Worm (Caenorhabditis elegans) whole organism, L2 larva: ENCODE results near the gene csa-1.

Experiments
- C34F6.9 ChIP-seq: fragments of 150-350 bp; optimal IDR thresholded peaks from 2 replicates; lab custom pipeline; 2014; ENCODE audit warnings: missing biosample characterization, missing genetic modification characterization
- F13H6.1 ChIP-seq: sonication (generic microtip); optimal IDR thresholded peaks from 2 replicates; lab custom pipeline; 2016; ENCODE audit warnings: missing genetic modification characterization, missing compliant biosample characterization
- R02D3.7 ChIP-seq: fragments of 150-350 bp; optimal IDR thresholded peaks from 2 replicates; lab custom pipeline; 2014; ENCODE audit warnings: missing biosample characterization, missing genetic modification characterization
- Y55F3AM.14 ChIP-seq: fragments of 200-800 bp; sonication (Bioruptor generic); optimal IDR thresholded peaks from 2 replicates; lab custom pipeline; 2018; ENCODE audit warnings: mild to moderate bottlenecking, missing genetic modification characterization, missing compliant biosample characterization
- ZK546.5 ChIP-seq: sonication (generic microtip); optimal IDR thresholded peaks from 2 replicates; lab custom pipeline; 2017; ENCODE audit warnings: missing biosample characterization, missing genetic modification characterization
- alr-1 ChIP-seq: fragments of 150-350 bp; optimal IDR thresholded peaks from 2 replicates; lab custom pipeline; 2014; ENCODE audit warnings: missing biosample characterization, missing genetic modification characterization
- aly-2 ChIP-seq: fragments of 150-350 bp; optimal IDR thresholded peaks from 2 replicates; lab custom pipeline; 2014; ENCODE audit warnings: missing biosample characterization, missing genetic modification characterization
- ama-1 ChIP-seq: fragments of 150-350 bp; optimal IDR thresholded peaks from 2 replicates; lab custom pipeline; 2018; ENCODE audit warnings: inconsistent platforms
- blmp-1 ChIP-seq: sonication (generic microtip); optimal IDR thresholded peaks from 2 replicates; lab custom pipeline; 2017; ENCODE audit warnings: missing genetic modification characterization, mild to moderate bottlenecking, missing compliant biosample characterization, antibody characterized with exemption, moderate library complexity; ENCODE audit not compliant: insufficient read depth
- ceh-16 ChIP-seq: fragments of 150-350 bp; optimal IDR thresholded peaks from 2 replicates; lab custom pipeline; 2014; ENCODE audit warnings: missing biosample characterization, missing genetic modification characterization
- ceh-82 ChIP-seq: fragments of 150-350 bp; optimal IDR thresholded peaks from 2 replicates; lab custom pipeline; 2014; ENCODE audit warnings: missing biosample characterization, missing genetic modification characterization
- crh-2 ChIP-seq: sonication (generic microtip); optimal IDR thresholded peaks from 2 replicates; lab custom pipeline; 2017; ENCODE audit warnings: missing biosample characterization, missing genetic modification characterization
- dmd-4 ChIP-seq: sonication (generic microtip); optimal IDR thresholded peaks from 2 replicates; lab custom pipeline; 2017; ENCODE audit warnings: missing biosample characterization, missing genetic modification characterization
- egl-27 ChIP-seq: sonication (generic microtip); optimal IDR thresholded peaks from 3 replicates; lab custom pipeline; 2017; ENCODE audit warnings: missing biosample characterization, missing genetic modification reagents, missing genetic modification characterization
- elt-1 ChIP-seq: fragments of 150-350 bp; optimal IDR thresholded peaks from 2 replicates; lab custom pipeline; 2014; ENCODE audit warnings: missing biosample characterization, missing genetic modification characterization
- elt-3 ChIP-seq: sonication (generic microtip); optimal IDR thresholded peaks from 2 replicates; lab custom pipeline; 2017; ENCODE audit warnings: missing biosample characterization, missing genetic modification characterization
- fos-1 ChIP-seq: fragments of 150-350 bp; optimal IDR thresholded peaks from 2 replicates; lab custom pipeline; 2014; ENCODE audit warnings: missing biosample characterization, missing genetic modification characterization
- gmeb-1 ChIP-seq: fragments of 150-350 bp; optimal IDR thresholded peaks from 2 replicates; lab custom pipeline; 2014; ENCODE audit warnings: missing biosample characterization, missing genetic modification characterization
- lin-11 ChIP-seq: fragments of 150-350 bp; sonication (generic microtip); optimal IDR thresholded peaks from 2 replicates; lab custom pipeline; 2014; ENCODE audit warnings: missing biosample characterization, missing genetic modification characterization, inconsistent platforms, mixed read lengths
- lin-13 ChIP-seq: fragments of 150-350 bp; optimal IDR thresholded peaks from 2 replicates; lab custom pipeline; 2014; ENCODE audit warnings: missing biosample characterization, missing genetic modification reagents, missing genetic modification characterization
- lin-39 ChIP-seq: fragments of 150-350 bp; optimal IDR thresholded peaks from 2 replicates; lab custom pipeline; 2014; ENCODE audit warnings: missing biosample characterization, missing genetic modification reagents, missing genetic modification characterization
- lsy-2 ChIP-seq, 2 experiments: fragments of 150-350 bp in 1 of 2; sonication (generic microtip) in 1 of 2; optimal IDR thresholded peaks; 2 replicates each; lab custom pipeline; 2014 to 2017; ENCODE audit warnings: missing biosample characterization in 2 of 2, missing genetic modification characterization in 2 of 2
- mab-5 ChIP-seq: fragments of 150-350 bp; optimal IDR thresholded peaks from 2 replicates; lab custom pipeline; 2014; ENCODE audit warnings: missing biosample characterization, missing genetic modification characterization
- mbf-1 ChIP-seq: sonication (generic microtip); optimal IDR thresholded peaks from 2 replicates; lab custom pipeline; 2017; ENCODE audit warnings: missing biosample characterization, missing genetic modification characterization
- mdl-1 ChIP-seq, 2 experiments: fragments of 150-350 bp in 1 of 2; sonication (generic microtip) in 1 of 2; optimal IDR thresholded peaks; 2 replicates each; lab custom pipeline; 2017; ENCODE audit warnings: missing biosample characterization in 2 of 2, missing genetic modification characterization in 2 of 2
- nhr-10 ChIP-seq: sonication (generic microtip); optimal IDR thresholded peaks from 2 replicates; lab custom pipeline; 2017; ENCODE audit warnings: missing biosample characterization, missing genetic modification characterization
- nhr-11 ChIP-seq: fragments of 150-350 bp; optimal IDR thresholded peaks from 2 replicates; lab custom pipeline; 2014; ENCODE audit warnings: missing biosample characterization, missing genetic modification characterization
- nhr-12 ChIP-seq: fragments of 150-350 bp; optimal IDR thresholded peaks from 2 replicates; lab custom pipeline; 2014; ENCODE audit warnings: missing biosample characterization, missing genetic modification characterization
- nhr-129 ChIP-seq: fragments of 150-350 bp; optimal IDR thresholded peaks from 2 replicates; lab custom pipeline; 2014; ENCODE audit warnings: missing biosample characterization, missing genetic modification characterization
- nhr-21 ChIP-seq: fragments of 150-350 bp; optimal IDR thresholded peaks from 2 replicates; lab custom pipeline; 2014; ENCODE audit warnings: missing biosample characterization, missing genetic modification characterization
- nhr-23 ChIP-seq: fragments of 150-350 bp; optimal IDR thresholded peaks from 2 replicates; lab custom pipeline; 2014; ENCODE audit warnings: missing biosample characterization, missing genetic modification reagents, missing genetic modification characterization
- nhr-237 ChIP-seq: fragments of 150-350 bp; optimal IDR thresholded peaks from 2 replicates; lab custom pipeline; 2014; ENCODE audit warnings: missing biosample characterization, missing genetic modification characterization
- nhr-25 ChIP-seq: fragments of 150-350 bp; sonication (generic microtip); optimal IDR thresholded peaks from 3 replicates; lab custom pipeline; 2014; ENCODE audit warnings: missing biosample characterization, missing genetic modification characterization
- nhr-6 ChIP-seq: fragments of 150-350 bp; optimal IDR thresholded peaks from 2 replicates; lab custom pipeline; 2014; ENCODE audit warnings: missing biosample characterization, missing genetic modification characterization
- nhr-77 ChIP-seq: fragments of 150-350 bp; optimal IDR thresholded peaks from 2 replicates; lab custom pipeline; 2014; ENCODE audit warnings: missing biosample characterization, missing genetic modification characterization
- peb-1 ChIP-seq: fragments of 150-350 bp; optimal IDR thresholded peaks from 2 replicates; lab custom pipeline; 2014; ENCODE audit warnings: missing biosample characterization, missing genetic modification characterization
- sem-4 ChIP-seq: fragments of 150-350 bp; optimal IDR thresholded peaks from 2 replicates; lab custom pipeline; 2014; ENCODE audit warnings: missing biosample characterization, missing genetic modification reagents, missing genetic modification characterization
- skn-1 ChIP-seq: sonication (generic microtip); optimal IDR thresholded peaks from 2 replicates; lab custom pipeline; 2017; ENCODE audit warnings: missing biosample characterization, missing genetic modification characterization
- sma-3 ChIP-seq: sonication (generic microtip); optimal IDR thresholded peaks from 2 replicates; lab custom pipeline; 2016; ENCODE audit warnings: missing genetic modification reagents, missing genetic modification characterization, missing compliant biosample characterization
- sma-9 ChIP-seq, 2 experiments: fragments of 150-350 bp in 1 of 2; sonication (generic microtip) in 1 of 2; optimal IDR thresholded peaks; 2 replicates each; lab custom pipeline; 2014 to 2016; ENCODE audit warnings: missing genetic modification characterization in 2 of 2, mild to moderate bottlenecking in 1 of 2, missing biosample characterization in 1 of 2, missing compliant biosample characterization in 1 of 2, missing genetic modification reagents in 1 of 2, moderate library complexity in 1 of 2
- snpc-4 ChIP-seq: fragments of 150-350 bp; optimal IDR thresholded peaks from 2 replicates; lab custom pipeline; 2014; ENCODE audit warnings: missing biosample characterization, missing genetic modification characterization
- unc-39 ChIP-seq: fragments of 150-350 bp; optimal IDR thresholded peaks from 2 replicates; lab custom pipeline; 2014; ENCODE audit warnings: missing biosample characterization, missing genetic modification characterization
- unc-55 ChIP-seq: fragments of 150-350 bp; sonication (generic microtip); optimal IDR thresholded peaks from 3 replicates; lab custom pipeline; 2014; ENCODE audit warnings: missing biosample characterization, missing genetic modification reagents, missing genetic modification characterization
- unc-62 ChIP-seq: fragments of 150-350 bp; optimal IDR thresholded peaks from 2 replicates; lab custom pipeline; 2014; ENCODE audit warnings: missing biosample characterization, missing genetic modification reagents, missing genetic modification characterization
- zag-1 ChIP-seq: fragments of 150-350 bp; optimal IDR thresholded peaks from 2 replicates; lab custom pipeline; 2014; ENCODE audit warnings: missing biosample characterization, missing genetic modification characterization
- ztf-1 ChIP-seq: fragments of 200-800 bp; sonication (Bioruptor generic); conservative IDR thresholded peaks from 2 replicates; pipeline ENCODE4 v1.3.6; 2022; ENCODE audit warnings: missing genetic modification characterization, missing compliant biosample characterization
- ztf-11 ChIP-seq: sonication (generic microtip); optimal IDR thresholded peaks from 2 replicates; lab custom pipeline; 2017; ENCODE audit warnings: missing biosample characterization, missing genetic modification characterization
- ztf-4 ChIP-seq: fragments of 150-350 bp; optimal IDR thresholded peaks from 2 replicates; lab custom pipeline; 2014; ENCODE audit warnings: missing biosample characterization, missing genetic modification characterization

The csa-1 gene

ce11 chrII:9282787-9283186, 36.7 kb downstream of the csa-1 start:
- TF ChIP-seq nhr-237 (tag; lab: Kevin White, UChicago) (no peak), sma-3 (GFP tag; lab: Kevin White, UChicago) (peak; percentile 94), unc-39 (no peak), ztf-1 (GFP tag; lab: Robert Waterston, UW) (no peak), lin-13 (GFP tag; lab: Kevin White, UChicago) (peak; percentile 86), nhr-12 (tag; lab: Kevin White, UChicago) (no peak), mbf-1 (tag; lab: Kevin White, UChicago) (no peak), crh-2 (tag; lab: Kevin White, UChicago) (peak; percentile 95), fos-1 (tag; lab: Kevin White, UChicago) (peak; percentile 99), nhr-77 (peak; percentile 61), Y55F3AM.14 (GFP tag; lab: Kevin White, UChicago) (peak; percentile 76), ama-1 (lab: Kevin White, UChicago) (peak; percentile 86), ztf-11 (tag; lab: Kevin White, UChicago) (no peak), gmeb-1 (tag; lab: Kevin White, UChicago) (peak; percentile 70), nhr-23 (no peak), mab-5 (tag; lab: Kevin White, UChicago) (peak; percentile 67), ztf-4 (tag; lab: Kevin White, UChicago) (peak; percentile 82), F13H6.1 (tag; lab: Kevin White, UChicago) (peak; percentile 97), ceh-16 (tag; lab: Kevin White, UChicago) (peak; percentile 69), nhr-10 (tag; lab: Kevin White, UChicago) (peak; percentile 10), R02D3.7 (tag; lab: Kevin White, UChicago) (no peak), alr-1 (tag; lab: Kevin White, UChicago) (no peak), dmd-4 (tag; lab: Kevin White, UChicago) (no peak), C34F6.9 (tag; lab: Kevin White, UChicago) (peak; percentile 97), elt-1 (tag; lab: Kevin White, UChicago) (peak; percentile 18), lin-11 (tag; lab: Kevin White, UChicago) (peak; percentile 89), egl-27 (tag; lab: Kevin White, UChicago) (peak; percentile 91), peb-1 (peak; percentile 87), skn-1 (peak; percentile 75), blmp-1 (tag; lab: Kevin White, UChicago) (peak; percentile 54), lin-39 (no peak), ceh-82 (no peak), nhr-6 (tag; lab: Kevin White, UChicago) (peak; percentile 90), nhr-25 (tag; lab: Kevin White, UChicago) (peak; percentile 90), nhr-129 (tag; lab: Kevin White, UChicago) (peak; percentile 98), snpc-4 (tag; lab: Kevin White, UChicago) (peak; percentile 78), unc-55 (peak; percentile 93), zag-1 (tag; lab: Kevin White, UChicago) (peak; percentile 89), sem-4 (peak; percentile 75), nhr-11 (tag; lab: Kevin White, UChicago) (no peak), ZK546.5 (no peak), mdl-1 (tag; optimal IDR thresholded peaks at IDR 0.05; lab: Kevin White, UChicago) (peak; percentile 17 to 70), lsy-2 (tag; optimal IDR thresholded peaks at IDR 0.05; lab: Kevin White, UChicago) (peak; percentile 75 to 95), sma-9 (GFP tag; optimal IDR thresholded peaks at IDR 0.05; lab: Kevin White, UChicago) (peak; percentile 96), sma-9 (tag; optimal IDR thresholded peaks at IDR 0.05; lab: Kevin White, UChicago) (no peak), nhr-21 (tag; lab: Kevin White, UChicago) (peak; percentile 94), aly-2 (tag; lab: Kevin White, UChicago) (no peak), elt-3 (tag; lab: Kevin White, UChicago) (no peak), unc-62 (GFP tag; lab: Kevin White, UChicago) (no peak)
